Fruit fly (Drosophila melanogaster): Measurements from ENCODE around the gene CG4949.
A peak's percentile ranks its signal among the peaks of the same experiment; 100 is the strongest.

The CG4949 gene

DNA sequence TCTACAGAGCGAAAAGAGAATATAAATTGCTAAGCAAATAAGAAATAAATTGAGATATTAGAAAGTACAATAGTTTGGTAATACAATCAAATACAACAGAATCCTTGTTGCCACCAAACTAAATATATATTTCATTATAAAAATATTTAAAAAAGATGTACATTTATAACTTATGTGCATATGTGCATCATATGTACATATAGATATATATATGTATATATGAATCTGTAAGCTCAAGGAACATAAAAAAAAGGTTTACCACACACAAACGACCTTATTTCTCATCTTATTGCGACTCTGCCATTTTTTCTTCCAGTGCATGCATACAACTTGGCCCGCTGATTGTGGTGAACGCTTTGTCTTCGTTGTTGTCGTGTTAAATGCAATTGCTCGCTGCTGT is 34.7 kb downstream of the CG4949 start:
- TF ChIP-seq Ets98B (GFP tag; IDR thresholded peaks at IDR 0.05) (peak; percentile 53; the same call in 1 of the 2 replicates), CG34367 (tag; optimal IDR thresholded peaks at IDR 0.05) (peak; percentile 63), fd96Ca (GFP tag; IDR thresholded peaks at IDR 0.05) (peak; percentile 47; the same call in 1 of the 3 replicates), Pif1A (GFP tag; optimal IDR thresholded peaks at IDR 0.05) (peak; percentile 8), gl (tag; optimal IDR thresholded peaks at IDR 0.05) (no peak), CG32121 (GFP tag; IDR thresholded peaks at IDR 0.05) (peak; percentile 59), Snoo (tag; optimal IDR thresholded peaks at IDR 0.05) (peak; percentile 68), CG14655 (GFP tag; optimal IDR thresholded peaks at IDR 0.05) (peak; percentile 62), Pif1B (GFP tag; optimal IDR thresholded peaks at IDR 0.05) (peak; percentile 70), CG8301 (tag; optimal IDR thresholded peaks at IDR 0.05) (peak; percentile 34), EcR (GFP tag; optimal IDR thresholded peaks at IDR 0.05) (no peak), CG12605 (GFP tag; IDR thresholded peaks at IDR 0.05) (no peak), CG15710 (tag; optimal IDR thresholded peaks at IDR 0.05) (peak; percentile 68), CG8159 (tag; optimal IDR thresholded peaks at IDR 0.05) (peak; percentile 62), rn (GFP tag; IDR thresholded peaks at IDR 0.05) (no peak), CG10348 (GFP tag; IDR thresholded peaks at IDR 0.05) (no peak), CG17806 (tag; optimal IDR thresholded peaks at IDR 0.05) (peak; percentile 42), CG4496 (GFP tag; IDR thresholded peaks at IDR 0.05) (peak; percentile 59; the same call in 1 of the 3 replicates), CG9948 (tag; optimal IDR thresholded peaks at IDR 0.05) (peak; percentile 70), CG13204 (GFP tag; optimal IDR thresholded peaks at IDR 0.05) (no peak), D1 (tag; optimal IDR thresholded peaks at IDR 0.05) (no peak)

- peak; percentile 6 for TF ChIP-seq CG9948 (tag; optimal IDR thresholded peaks at IDR 0.05)
- peak; percentile 33 for TF ChIP-seq Pif1A (GFP tag; optimal IDR thresholded peaks at IDR 0.05)
- no peak for TF ChIP-seq rn (GFP tag; IDR thresholded peaks at IDR 0.05)
- peak; percentile 30 for TF ChIP-seq CG8159 (tag; optimal IDR thresholded peaks at IDR 0.05)
- TF ChIP-seq CG4496 (GFP tag; IDR thresholded peaks at IDR 0.05) = no peak
- no peak for TF ChIP-seq D1 (tag; optimal IDR thresholded peaks at IDR 0.05)
- peak; percentile 55 for TF ChIP-seq CG14655 (GFP tag; optimal IDR thresholded peaks at IDR 0.05)
- peak; percentile 34 for TF ChIP-seq CG8301 (tag; optimal IDR thresholded peaks at IDR 0.05)
- peak; percentile 37 for TF ChIP-seq CG17806 (tag; optimal IDR thresholded peaks at IDR 0.05)
- no peak for TF ChIP-seq Pif1B (GFP tag; optimal IDR thresholded peaks at IDR 0.05)
- peak; percentile 22 for TF ChIP-seq Snoo (tag; optimal IDR thresholded peaks at IDR 0.05)
Measured at dm6 chrX:17121600-17121999, 43.0 kb downstream of the CG4949 start.

DNA sequence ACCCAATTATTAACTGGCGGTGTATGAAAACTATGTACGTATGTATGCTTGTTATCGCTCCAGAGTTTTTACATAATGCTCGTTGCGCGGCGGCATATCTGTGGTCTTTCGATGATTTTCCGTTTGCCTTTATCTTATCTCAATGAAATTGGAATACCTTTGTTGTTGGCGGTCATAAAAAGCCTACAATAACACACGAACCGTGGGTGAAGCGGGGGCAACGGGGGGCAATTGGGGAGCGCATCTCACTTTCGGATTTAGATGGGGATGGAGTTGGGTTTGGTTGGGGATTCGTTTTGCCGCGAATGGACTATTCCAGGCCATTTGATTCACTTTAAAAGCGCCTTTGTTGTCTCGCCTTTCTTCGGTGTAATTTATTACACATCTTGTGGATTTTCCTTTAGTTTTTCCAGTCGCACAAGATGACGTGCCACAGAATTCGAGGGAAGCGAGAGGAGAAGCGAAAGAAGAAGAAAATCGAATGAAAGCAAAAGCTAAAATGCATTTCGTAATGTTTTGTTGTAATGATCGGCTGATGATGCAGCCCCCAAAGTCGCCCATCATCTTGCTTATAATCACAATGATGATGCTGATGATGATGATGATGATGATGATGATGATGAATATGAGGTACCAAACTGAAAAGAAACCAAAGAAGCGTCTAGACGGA is 43.9 kb downstream of the CG4949 start:
- no peak for TF ChIP-seq rn (GFP tag; IDR thresholded peaks at IDR 0.05)
- no peak for TF ChIP-seq CG9948 (tag; optimal IDR thresholded peaks at IDR 0.05)
- TF ChIP-seq CG8159 (tag; optimal IDR thresholded peaks at IDR 0.05) = no peak
- no peak for TF ChIP-seq fd96Ca (GFP tag; IDR thresholded peaks at IDR 0.05)
- TF ChIP-seq gl (tag; optimal IDR thresholded peaks at IDR 0.05) = no peak
- TF ChIP-seq EcR (GFP tag; optimal IDR thresholded peaks at IDR 0.05) = no peak
- no peak for TF ChIP-seq Pif1A (GFP tag; optimal IDR thresholded peaks at IDR 0.05)
- no peak for TF ChIP-seq CG12605 (GFP tag; IDR thresholded peaks at IDR 0.05)
- no peak for TF ChIP-seq CG10348 (GFP tag; IDR thresholded peaks at IDR 0.05)
- TF ChIP-seq CG32121 (GFP tag; IDR thresholded peaks at IDR 0.05) = no peak
- TF ChIP-seq CG34367 (tag; optimal IDR thresholded peaks at IDR 0.05) = no peak
- TF ChIP-seq CG8301 (tag; optimal IDR thresholded peaks at IDR 0.05) = no peak
- no peak for TF ChIP-seq Ets98B (GFP tag; IDR thresholded peaks at IDR 0.05)
- no peak for TF ChIP-seq CG14655 (GFP tag; optimal IDR thresholded peaks at IDR 0.05)
- no peak for TF ChIP-seq CG4496 (GFP tag; IDR thresholded peaks at IDR 0.05)
- TF ChIP-seq CG13204 (GFP tag; optimal IDR thresholded peaks at IDR 0.05) = no peak
- no peak for TF ChIP-seq CG15710 (tag; optimal IDR thresholded peaks at IDR 0.05)
- TF ChIP-seq Snoo (tag; optimal IDR thresholded peaks at IDR 0.05) = no peak

DNA sequence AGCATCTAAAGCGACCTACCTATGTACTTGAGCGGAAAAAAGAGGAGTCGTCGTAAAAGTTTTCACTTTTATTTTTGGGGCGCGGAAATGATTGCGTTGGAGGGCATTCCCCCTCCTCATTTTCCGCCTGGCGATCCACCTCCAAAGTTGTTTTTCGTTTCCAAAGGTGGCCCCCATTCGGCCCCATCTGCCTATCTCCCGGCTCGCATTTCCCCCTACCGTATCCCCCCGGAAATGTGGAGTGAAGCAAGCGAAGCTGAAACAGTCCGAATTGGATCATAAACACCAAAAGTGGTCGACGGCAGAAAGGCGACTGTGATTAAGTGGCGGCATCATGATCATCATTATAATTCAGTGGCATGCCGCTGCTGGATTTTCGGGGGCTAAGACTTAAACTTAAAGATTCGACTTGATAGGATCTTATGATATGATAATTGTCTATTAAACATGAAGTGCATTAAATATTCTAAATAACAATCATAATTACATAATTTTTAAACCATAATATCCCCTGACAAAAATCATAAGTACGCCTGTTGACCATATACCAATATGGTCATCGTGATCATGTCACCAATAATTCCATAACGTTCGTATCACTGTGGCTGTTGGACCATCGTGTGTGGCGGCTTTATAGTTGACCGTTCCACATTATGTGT is 45.0 kb downstream of the CG4949 start:
- TF ChIP-seq fd96Ca (GFP tag; IDR thresholded peaks at IDR 0.05) (peak; percentile 25; the same call in 1 of the 3 replicates), CG8159 (tag; optimal IDR thresholded peaks at IDR 0.05) (peak; percentile 52), CG4496 (GFP tag; IDR thresholded peaks at IDR 0.05) (peak; percentile 69; the same call in 2 of the 3 replicates), CG8301 (tag; optimal IDR thresholded peaks at IDR 0.05) (peak; percentile 35), rn (GFP tag; IDR thresholded peaks at IDR 0.05) (no peak), CG15710 (tag; optimal IDR thresholded peaks at IDR 0.05) (peak; percentile 44), EcR (GFP tag; optimal IDR thresholded peaks at IDR 0.05) (no peak), CG13204 (GFP tag; optimal IDR thresholded peaks at IDR 0.05) (no peak), CG10348 (GFP tag; IDR thresholded peaks at IDR 0.05) (no peak; the same call in 1 of the 2 replicates), CG32121 (GFP tag; IDR thresholded peaks at IDR 0.05) (peak; percentile 67), CG17806 (tag; optimal IDR thresholded peaks at IDR 0.05) (peak; percentile 33), CG14655 (GFP tag; optimal IDR thresholded peaks at IDR 0.05) (peak; percentile 43), gl (tag; optimal IDR thresholded peaks at IDR 0.05) (no peak), Pif1B (GFP tag; optimal IDR thresholded peaks at IDR 0.05) (peak; percentile 40), CG12605 (GFP tag; IDR thresholded peaks at IDR 0.05) (0 out of 2 replicates have a peak, but pooled peaks have one; percentile 23), D1 (tag; optimal IDR thresholded peaks at IDR 0.05) (no peak), Pif1A (GFP tag; optimal IDR thresholded peaks at IDR 0.05) (peak; percentile 43), CG9948 (tag; optimal IDR thresholded peaks at IDR 0.05) (peak; percentile 22), CG34367 (tag; optimal IDR thresholded peaks at IDR 0.05) (no peak), Ets98B (GFP tag; IDR thresholded peaks at IDR 0.05) (peak; percentile 42; the same call in 1 of the 2 replicates), Snoo (tag; optimal IDR thresholded peaks at IDR 0.05) (peak; percentile 21)
